Worm (Caenorhabditis elegans): ENCODE measurements around the gene trr-1.

trr-1 gene

ce11 chrII:11675877-11676473 is at the start of gene trr-1, which contains the start of gene C47D12.2:
trr-1 (minus strand) TSS chrII:11675927.
C47D12.2 (plus strand) TSS chrII:11676306.
- TF ChIP-seq odd-2 (tag; optimal IDR thresholded peaks at IDR 0.05) (no peak), sdc-2 (tag; optimal IDR thresholded peaks at IDR 0.05) (peak; percentile 1), madf-2 (tag; optimal IDR thresholded peaks at IDR 0.05) (peak; percentile 29), fax-1 (tag; optimal IDR thresholded peaks at IDR 0.05) (no peak), hlh-30 (tag; optimal IDR thresholded peaks at IDR 0.05; ENCODE audit: insufficient read depth) (peak; percentile 57), ama-1 (optimal IDR thresholded peaks at IDR 0.05) (no peak), unc-42 (tag; optimal IDR thresholded peaks at IDR 0.05) (peak; percentile 69), unc-55 (GFP tag; optimal IDR thresholded peaks at IDR 0.05) (no peak), hlh-6 (tag; optimal IDR thresholded peaks at IDR 0.05) (no peak), rnt-1 (tag; optimal IDR thresholded peaks at IDR 0.05) (no peak), ceh-19 (GFP tag; optimal IDR thresholded peaks at IDR 0.05) (no peak), nhr-11 (tag; optimal IDR thresholded peaks at IDR 0.05) (no peak), ceh-18 (tag; optimal IDR thresholded peaks at IDR 0.05) (peak; percentile 43), fkh-10 (GFP tag; optimal IDR thresholded peaks at IDR 0.05) (no peak), lin-11 (tag; optimal IDR thresholded peaks at IDR 0.05) (no peak), ceh-14 (tag; optimal IDR thresholded peaks at IDR 0.05) (peak; percentile 34), tbx-2 (tag; optimal IDR thresholded peaks at IDR 0.05) (peak; percentile 48), elt-4 (tag; optimal IDR thresholded peaks at IDR 0.05) (no peak), nfya-1 (tag; optimal IDR thresholded peaks at IDR 0.05) (no peak), unc-3 (GFP tag; conservative IDR thresholded peaks at IDR 0.05) (no peak), unc-3 (tag; optimal IDR thresholded peaks at IDR 0.05) (peak; percentile 7), ttx-3 (tag; optimal IDR thresholded peaks at IDR 0.05) (no peak), ceh-9 (tag; optimal IDR thresholded peaks at IDR 0.05) (no peak), dve-1 (tag; optimal IDR thresholded peaks at IDR 0.05) (no peak), ceh-34 (tag; optimal IDR thresholded peaks at IDR 0.05) (no peak), mec-3 (tag; optimal IDR thresholded peaks at IDR 0.05; ENCODE audit: borderline replicate concordance) (no peak), pha-4 (tag; optimal IDR thresholded peaks at IDR 0.05) (no peak), pha-2 (tag; optimal IDR thresholded peaks at IDR 0.05) (no peak)

- TF ChIP-seq unc-86 (tag; optimal IDR thresholded peaks at IDR 0.05) (no peak), ceh-18 (tag; optimal IDR thresholded peaks at IDR 0.05) (peak; percentile 33), T23F11.4 (GFP tag; optimal IDR thresholded peaks at IDR 0.05) (no peak), ceh-31 (tag; optimal IDR thresholded peaks at IDR 0.05) (peak; percentile 34), unc-42 (tag; optimal IDR thresholded peaks at IDR 0.05) (peak; percentile 86), unc-55 (GFP tag; optimal IDR thresholded peaks at IDR 0.05) (peak; percentile 29), nfya-1 (tag; optimal IDR thresholded peaks at IDR 0.05) (peak; percentile 17)
These were observed 48.6 kb upstream of the trr-1 start for ce11 chrII:11724362-11724761.

ce11 chrII:11723904-11724303 is 48.2 kb upstream of the trr-1 start, which contains the start of gene ldh-1:
ldh-1 (plus strand) TSS chrII:11724204.
- TF ChIP-seq ref-2 (tag; optimal IDR thresholded peaks at IDR 0.05), result no peak
- TF ChIP-seq fkh-6 (tag; optimal IDR thresholded peaks at IDR 0.05), result no peak
- TF ChIP-seq ceh-24 (tag; optimal IDR thresholded peaks at IDR 0.05), result no peak
- TF ChIP-seq pat-9 (tag; optimal IDR thresholded peaks at IDR 0.05), result no peak
- TF ChIP-seq unc-55 (GFP tag; optimal IDR thresholded peaks at IDR 0.05), result no peak
- no peak for TF ChIP-seq T23F11.4 (GFP tag; optimal IDR thresholded peaks at IDR 0.05)
- no peak for TF ChIP-seq pqm-1 (tag; optimal IDR thresholded peaks at IDR 0.05)
- TF ChIP-seq C08G9.2 (tag; optimal IDR thresholded peaks at IDR 0.05), result no peak
- no peak for TF ChIP-seq pros-1 (tag; optimal IDR thresholded peaks at IDR 0.05)
- TF ChIP-seq pag-3 (tag; optimal IDR thresholded peaks at IDR 0.05; ENCODE audit: borderline replicate concordance), result no peak
- TF ChIP-seq sox-4 (tag; optimal IDR thresholded peaks at IDR 0.05), result no peak

Data from whole organism, late embryonic.